Worm (Caenorhabditis elegans) whole organism, L3 larva: Measurements from ENCODE around the gene srsx-31.
"Not testable (repeated sequence)": the region's sequence is repeated elsewhere in the genome, so short reads cannot be mapped to it uniquely, and the experiment has no call there.

Experiments used
- ama-1 ChIP-seq: fragments of 150-350 bp; optimal IDR thresholded peaks from 2 replicates; lab custom pipeline; 2018
- eor-1 ChIP-seq, 2 experiments: fragments of 150-350 bp; optimal IDR thresholded peaks; 2 replicates each; lab custom pipeline; 2014 to 2018; ENCODE audit warnings: missing biosample characterization in 2 of 2, missing genetic modification characterization in 2 of 2
- fkh-10 ChIP-seq: sonication (generic microtip); optimal IDR thresholded peaks from 2 replicates; lab custom pipeline; 2017; ENCODE audit warnings: missing biosample characterization, missing genetic modification reagents, missing genetic modification characterization
- nhr-12 ChIP-seq: fragments of 150-350 bp; optimal IDR thresholded peaks from 2 replicates; lab custom pipeline; 2014; ENCODE audit warnings: missing biosample characterization, missing genetic modification characterization
- ztf-11 ChIP-seq: fragments of 150-350 bp; optimal IDR thresholded peaks from 2 replicates; lab custom pipeline; 2014; ENCODE audit warnings: missing biosample characterization, missing genetic modification characterization

DNA sequence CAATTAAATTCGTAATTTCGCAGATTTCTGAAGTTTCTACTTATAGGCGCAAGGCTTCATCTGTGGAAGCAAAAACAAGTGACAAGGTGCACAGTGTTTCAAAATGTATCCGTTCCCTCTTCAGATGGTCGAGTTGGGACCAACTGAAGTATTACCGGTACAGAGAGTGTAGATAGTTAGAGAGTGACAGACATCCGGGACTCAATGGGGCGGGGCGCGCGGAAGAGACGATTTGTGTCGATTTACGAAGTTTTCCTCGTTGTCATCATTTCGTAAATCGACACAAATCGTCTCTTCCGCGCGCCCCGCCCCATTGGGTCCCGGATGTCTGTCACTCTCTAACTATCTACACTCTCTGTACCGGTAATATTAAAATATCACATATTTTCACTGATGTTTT is 31.2 kb upstream of the srsx-31 start, which contains the start of gene C03E10.3:
- not testable (repeated sequence) for TF ChIP-seq eor-1 (tag; optimal IDR thresholded peaks at IDR 0.05; lab: Kevin White, UChicago); nhr-12; fkh-10 (GFP tag; lab: Kevin White, UChicago); ama-1 (lab: Kevin White, UChicago); ztf-11 (tag; lab: Kevin White, UChicago)
